Fruit fly (Drosophila melanogaster): ENCODE measurements around the gene CG9921.

Gene CG9921

DNA sequence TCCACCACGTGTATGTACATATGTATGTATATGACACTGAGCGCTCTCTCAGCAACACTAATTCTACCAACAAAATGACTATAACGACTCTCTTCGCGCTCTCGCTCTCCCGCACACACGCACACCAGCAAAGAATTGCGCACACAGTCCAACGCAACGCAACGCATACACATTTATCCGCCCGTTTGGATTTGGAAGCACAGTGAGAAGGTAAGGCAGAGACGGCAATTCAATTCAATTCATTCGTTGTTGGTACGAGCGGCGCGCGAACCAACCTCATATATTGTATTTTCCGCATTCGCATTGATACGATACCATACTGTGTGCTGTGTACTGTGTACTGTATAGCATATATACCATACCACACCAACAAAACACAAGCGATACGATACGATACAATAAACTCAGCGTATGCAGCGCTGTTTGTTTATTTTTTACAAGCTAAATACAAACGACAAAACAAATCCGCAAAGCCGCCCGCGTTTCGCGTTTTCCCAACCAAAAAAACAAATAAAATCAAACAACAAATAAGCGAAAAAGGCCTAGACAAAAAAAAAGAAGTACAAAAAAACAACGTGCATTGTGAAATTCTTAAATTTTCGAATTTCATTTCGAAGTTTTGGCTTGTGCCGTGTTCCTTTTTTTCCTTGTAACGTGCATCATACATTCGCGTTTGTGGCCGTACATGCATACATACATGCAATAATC is at the start of gene CG9921, which contains the start of gene Dsp1:
Gene CG9921, minus strand, starts transcription at position 167 of the 708 bp plus-strand sequence.
Gene Dsp1, plus strand, starts transcription at position 179 of the 708 bp plus-strand sequence.
- TF ChIP-seq cic (GFP tag; optimal IDR thresholded peaks at IDR 0.05) (peak; percentile 96), pad (GFP tag; optimal IDR thresholded peaks at IDR 0.05) (no peak), CG11617 (GFP tag; optimal IDR thresholded peaks at IDR 0.05) (no peak), CG33017 (tag; optimal IDR thresholded peaks at IDR 0.05) (no peak), CG1620 (GFP tag; optimal IDR thresholded peaks at IDR 0.05) (peak; percentile 16), CG7045 (GFP tag; optimal IDR thresholded peaks at IDR 0.05) (no peak), Mnt (GFP tag; optimal IDR thresholded peaks at IDR 0.05) (peak; percentile 93), Hr96 (GFP tag; optimal IDR thresholded peaks at IDR 0.05) (peak; percentile 20), Clk (GFP tag; optimal IDR thresholded peaks at IDR 0.05) (no peak), cnc (optimal IDR thresholded peaks at IDR 0.05) (no peak), CG7101 (tag; optimal IDR thresholded peaks at IDR 0.05) (peak; percentile 1), kay (GFP tag; ENCODE audit: borderline replicate concordance) (peak; percentile 6), ovo (GFP tag; optimal IDR thresholded peaks at IDR 0.05) (peak; percentile 13), toe (GFP tag; optimal IDR thresholded peaks at IDR 0.05) (no peak), tj (GFP tag; optimal IDR thresholded peaks at IDR 0.05) (no peak), bab1 (GFP tag; optimal IDR thresholded peaks at IDR 0.05) (peak; percentile 24), CG5204 (GFP tag; optimal IDR thresholded peaks at IDR 0.05) (no peak), CG12768 (GFP tag; optimal IDR thresholded peaks at IDR 0.05) (peak; percentile 38), Crg-1 (GFP tag; optimal IDR thresholded peaks at IDR 0.05) (no peak), CG14711 (tag; optimal IDR thresholded peaks at IDR 0.05) (peak; percentile 22)

- TF ChIP-seq CG33017 (tag; optimal IDR thresholded peaks at IDR 0.05) (no peak), kay (GFP tag; ENCODE audit: borderline replicate concordance) (peak; percentile 58), pad (GFP tag; optimal IDR thresholded peaks at IDR 0.05) (peak; percentile 20)
Measured at dm6 chrX:16374059-16374458, 40.7 kb upstream of the CG9921 start.

- no peak for TF ChIP-seq CG33017 (tag; optimal IDR thresholded peaks at IDR 0.05)
- TF ChIP-seq CG14711 (tag; optimal IDR thresholded peaks at IDR 0.05), result peak; percentile 34
- TF ChIP-seq Mnt (GFP tag; optimal IDR thresholded peaks at IDR 0.05), result no peak
- peak; percentile 13 for TF ChIP-seq bab1 (GFP tag; optimal IDR thresholded peaks at IDR 0.05)
- TF ChIP-seq CG7101 (tag; optimal IDR thresholded peaks at IDR 0.05), result peak; percentile 6
- TF ChIP-seq cic (GFP tag; optimal IDR thresholded peaks at IDR 0.05), result no peak
- no peak for TF ChIP-seq CG1620 (GFP tag; optimal IDR thresholded peaks at IDR 0.05)
- no peak for TF ChIP-seq kay (GFP tag; ENCODE audit: borderline replicate concordance)
- no peak for TF ChIP-seq cnc (optimal IDR thresholded peaks at IDR 0.05)
- TF ChIP-seq CG12768 (GFP tag; optimal IDR thresholded peaks at IDR 0.05), result no peak
- TF ChIP-seq CG7045 (GFP tag; optimal IDR thresholded peaks at IDR 0.05), result no peak
- TF ChIP-seq Hr96 (GFP tag; optimal IDR thresholded peaks at IDR 0.05), result no peak
- no peak for TF ChIP-seq toe (GFP tag; optimal IDR thresholded peaks at IDR 0.05)
- TF ChIP-seq ovo (GFP tag; optimal IDR thresholded peaks at IDR 0.05), result no peak
- no peak for TF ChIP-seq pad (GFP tag; optimal IDR thresholded peaks at IDR 0.05)
- TF ChIP-seq CG5204 (GFP tag; optimal IDR thresholded peaks at IDR 0.05), result no peak
- peak; percentile 6 for TF ChIP-seq tj (GFP tag; optimal IDR thresholded peaks at IDR 0.05)
- no peak for TF ChIP-seq Clk (GFP tag; optimal IDR thresholded peaks at IDR 0.05)
Measured at dm6 chrX:16373541-16373940, 40.1 kb upstream of the CG9921 start.

- peak; percentile 41 for TF ChIP-seq kay (GFP tag; ENCODE audit: borderline replicate concordance)
- peak; percentile 36 for TF ChIP-seq tj (GFP tag; optimal IDR thresholded peaks at IDR 0.05)
- TF ChIP-seq CG12768 (GFP tag; optimal IDR thresholded peaks at IDR 0.05), result no peak
Measured at dm6 chrX:16372492-16373350, 39.3 kb upstream of the CG9921 start, which contains the start of gene Fur2. Fur2 (plus strand) TSS chrX:16373086.

DNA sequence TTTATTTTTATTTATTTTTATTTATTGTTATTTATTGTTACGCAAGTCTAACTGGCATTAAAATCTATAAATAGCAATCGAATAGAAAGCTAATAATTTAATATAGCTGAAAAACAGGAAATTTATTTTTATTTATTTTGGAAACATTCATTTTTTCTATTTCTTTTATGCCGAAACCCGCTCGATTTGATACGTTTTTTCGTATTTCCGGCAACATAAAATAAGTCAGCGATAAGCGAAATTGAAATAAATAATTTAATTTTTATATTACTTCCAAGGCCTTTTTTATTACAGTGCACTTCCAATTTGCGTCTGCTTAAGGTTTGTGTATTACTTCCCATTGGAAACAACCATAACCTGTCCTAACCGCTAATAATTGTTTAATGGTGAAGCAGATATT is 38.5 kb upstream of the CG9921 start:
- TF ChIP-seq CG7101 (tag; optimal IDR thresholded peaks at IDR 0.05) (no peak), toe (GFP tag; optimal IDR thresholded peaks at IDR 0.05) (no peak), kay (GFP tag; ENCODE audit: borderline replicate concordance) (peak; percentile 30)

dm6 chrX:16368585-16368984 is 35.2 kb upstream of the CG9921 start:
- TF ChIP-seq cnc (optimal IDR thresholded peaks at IDR 0.05), result no peak
- no peak for TF ChIP-seq CG14711 (tag; optimal IDR thresholded peaks at IDR 0.05)
- TF ChIP-seq CG7101 (tag; optimal IDR thresholded peaks at IDR 0.05), result no peak
- no peak for TF ChIP-seq Mnt (GFP tag; optimal IDR thresholded peaks at IDR 0.05)
- TF ChIP-seq tj (GFP tag; optimal IDR thresholded peaks at IDR 0.05), result no peak
- no peak for TF ChIP-seq Clk (GFP tag; optimal IDR thresholded peaks at IDR 0.05)
- no peak for TF ChIP-seq Hr96 (GFP tag; optimal IDR thresholded peaks at IDR 0.05)
- no peak for TF ChIP-seq kay (GFP tag; ENCODE audit: borderline replicate concordance)
- TF ChIP-seq CG12768 (GFP tag; optimal IDR thresholded peaks at IDR 0.05), result no peak
- TF ChIP-seq CG7045 (GFP tag; optimal IDR thresholded peaks at IDR 0.05), result no peak

All from whole organism, adult.